Worm (Caenorhabditis elegans) whole organism, young adult: Measurements from ENCODE around the gene Y38H8A.2.
"Not testable (repeated sequence)": the region's sequence is repeated elsewhere in the genome, so short reads cannot be mapped to it uniquely, and the experiment has no call there.

Experiments used
- C17E4.6 ChIP-seq: fragments of 200-800 bp; sonication (Bioruptor generic); IDR thresholded peaks from 2 replicates; pipeline ENCODE4 v1.3.6; 2022; ENCODE audit warnings: missing genetic modification reagents, missing genetic modification characterization, missing compliant biosample characterization
- D2030.7 ChIP-seq: fragments of 200-800 bp; sonication (Bioruptor generic); IDR thresholded peaks from 2 replicates; pipeline ENCODE4 v1.3.6; 2022; ENCODE audit warnings: missing genetic modification reagents, missing genetic modification characterization, missing compliant biosample characterization
- F33H1.4 ChIP-seq: fragments of 200-800 bp; sonication (Bioruptor generic); IDR thresholded peaks from 2 replicates; pipeline ENCODE4 v1.3.6; 2022; ENCODE audit warnings: missing genetic modification reagents, missing genetic modification characterization, missing compliant biosample characterization
- F52B5.7 ChIP-seq: sonication (generic microtip); optimal IDR thresholded peaks from 2 replicates; lab custom pipeline; 2016; ENCODE audit warnings: mild to moderate bottlenecking, missing genetic modification characterization, missing compliant biosample characterization
- F57A8.1 ChIP-seq: fragments of 200-800 bp; sonication (Bioruptor generic); optimal IDR thresholded peaks from 2 replicates; lab custom pipeline; 2018; ENCODE audit warnings: mild to moderate bottlenecking, missing genetic modification characterization, moderate library complexity, missing compliant biosample characterization
- F57C9.4 ChIP-seq: sonication (generic microtip); optimal IDR thresholded peaks from 2 replicates; lab custom pipeline; 2017; ENCODE audit warnings: mild to moderate bottlenecking, missing genetic modification characterization, missing compliant biosample characterization
- T26A5.8 ChIP-seq: sonication (generic microtip); optimal IDR thresholded peaks from 2 replicates; lab custom pipeline; 2016; ENCODE audit warnings: missing genetic modification characterization, missing compliant biosample characterization
- Y53G8AR.9 ChIP-seq: fragments of 200-800 bp; sonication (Bioruptor generic); conservative IDR thresholded peaks from 2 replicates; pipeline ENCODE4 v1.3.6; 2022; ENCODE audit warnings: missing genetic modification reagents, missing genetic modification characterization, missing compliant biosample characterization
- Y56A3A.18 ChIP-seq: fragments of 200-800 bp; sonication (Bioruptor generic); IDR thresholded peaks from 2 replicates; pipeline ENCODE4 v1.3.6; 2022; ENCODE audit warnings: missing genetic modification reagents, missing genetic modification characterization, missing compliant biosample characterization
- Y79H2A.3 ChIP-seq: fragments of 200-800 bp; sonication (Bioruptor generic); conservative IDR thresholded peaks from 2 replicates; pipeline ENCODE4 v1.3.6; 2022; ENCODE audit warnings: missing genetic modification reagents, missing genetic modification characterization, missing compliant biosample characterization
- Y95B8A.8 ChIP-seq: fragments of 200-800 bp; sonication (Bioruptor generic); IDR thresholded peaks from 2 replicates; pipeline ENCODE4 v1.3.6; 2022; ENCODE audit warnings: missing genetic modification reagents, missing genetic modification characterization, missing compliant biosample characterization
- aptf-3 ChIP-seq: fragments of 200-800 bp; sonication (Bioruptor generic); IDR thresholded peaks from 2 replicates; pipeline ENCODE4 v1.3.6; 2022; ENCODE audit warnings: missing genetic modification characterization, missing compliant biosample characterization
- attf-6 ChIP-seq: fragments of 200-800 bp; sonication (Bioruptor generic); IDR thresholded peaks from 2 replicates; pipeline ENCODE4 v1.3.6; 2022; ENCODE audit warnings: missing genetic modification reagents, missing genetic modification characterization, missing compliant biosample characterization
- ceh-100 ChIP-seq: fragments of 200-800 bp; sonication (Bioruptor generic); IDR thresholded peaks from 2 replicates; pipeline ENCODE4 v1.3.6; 2022; ENCODE audit warnings: missing genetic modification reagents, missing genetic modification characterization, missing compliant biosample characterization
- egl-44 ChIP-seq: fragments of 200-800 bp; sonication (Bioruptor generic); IDR thresholded peaks from 2 replicates; pipeline ENCODE4 v1.3.6; 2022; ENCODE audit warnings: missing genetic modification reagents, missing genetic modification characterization, missing compliant biosample characterization
- egrh-3 ChIP-seq: fragments of 200-800 bp; sonication (Bioruptor generic); IDR thresholded peaks from 2 replicates; pipeline ENCODE4 v1.3.6; 2022; ENCODE audit warnings: missing genetic modification reagents, missing genetic modification characterization, missing compliant biosample characterization
- ekl-4 ChIP-seq: fragments of 200-800 bp; sonication (Bioruptor generic); IDR thresholded peaks from 2 replicates; pipeline ENCODE4 v1.3.6; 2022; ENCODE audit warnings: missing genetic modification reagents, missing genetic modification characterization, missing compliant biosample characterization
- him-1 ChIP-seq: sonication (generic microtip); optimal IDR thresholded peaks from 2 replicates; lab custom pipeline; 2016; ENCODE audit warnings: missing genotype, missing genetic modification reagents, missing genetic modification characterization, missing compliant biosample characterization
- hmg-1.2 ChIP-seq: fragments of 200-800 bp; sonication (Bioruptor generic); IDR thresholded peaks from 2 replicates; pipeline ENCODE4 v1.3.6; 2022; ENCODE audit warnings: missing genetic modification reagents, missing genetic modification characterization, missing compliant biosample characterization
- hmg-20 ChIP-seq: fragments of 200-800 bp; sonication (Bioruptor generic); IDR thresholded peaks from 2 replicates; pipeline ENCODE4 v1.3.6; 2022; ENCODE audit warnings: missing genetic modification reagents, missing genetic modification characterization, missing compliant biosample characterization
- hsf-1 ChIP-seq: fragments of 200-800 bp; sonication (Bioruptor generic); IDR thresholded peaks from 2 replicates; pipeline ENCODE4 v1.3.6; 2022; ENCODE audit warnings: missing genetic modification reagents, missing genetic modification characterization, missing compliant biosample characterization
- let-607 ChIP-seq, 2 experiments: fragments of 200-800 bp in 1 of 2; sonication (Bioruptor generic) in 1 of 2; sonication (generic microtip) in 1 of 2; optimal IDR thresholded peaks; 2 replicates each; lab custom pipeline; 2016 to 2018; ENCODE audit warnings: mild to moderate bottlenecking in 2 of 2, missing compliant biosample characterization in 2 of 2, missing genetic modification characterization in 2 of 2, moderate library complexity in 2 of 2, missing genotype in 1 of 2
- lin-26 ChIP-seq: fragments of 200-800 bp; sonication (Bioruptor generic); IDR thresholded peaks from 2 replicates; pipeline ENCODE4 v1.3.6; 2022; ENCODE audit warnings: missing genetic modification reagents, missing genetic modification characterization, missing compliant biosample characterization
- madf-6 ChIP-seq: fragments of 200-800 bp; sonication (Bioruptor generic); IDR thresholded peaks from 2 replicates; pipeline ENCODE4 v1.3.6; 2022; ENCODE audit warnings: missing genetic modification reagents, missing genetic modification characterization, missing compliant biosample characterization
- madf-8 ChIP-seq: fragments of 200-800 bp; sonication (Bioruptor generic); conservative IDR thresholded peaks from 2 replicates; pipeline ENCODE4 v1.3.6; 2022; ENCODE audit warnings: missing genetic modification reagents, missing genetic modification characterization, missing compliant biosample characterization
- mcd-1 ChIP-seq: fragments of 200-800 bp; sonication (Bioruptor generic); IDR thresholded peaks from 2 replicates; pipeline ENCODE4 v1.3.6; 2022; ENCODE audit warnings: missing genetic modification reagents, missing genetic modification characterization, missing compliant biosample characterization
- nfyb-1 ChIP-seq: fragments of 200-800 bp; sonication (Bioruptor generic); IDR thresholded peaks from 2 replicates; pipeline ENCODE4 v1.3.6; 2022; ENCODE audit warnings: missing genetic modification reagents, missing genetic modification characterization, missing compliant biosample characterization
- pbrm-1 ChIP-seq: fragments of 200-800 bp; sonication (Bioruptor generic); IDR thresholded peaks from 2 replicates; pipeline ENCODE4 v1.3.6; 2022; ENCODE audit warnings: missing genetic modification reagents, missing genetic modification characterization, missing compliant biosample characterization
- rcor-1 ChIP-seq: fragments of 200-800 bp; sonication (Bioruptor generic); IDR thresholded peaks from 2 replicates; pipeline ENCODE4 v1.3.6; 2022; ENCODE audit warnings: missing genetic modification reagents, missing genetic modification characterization, missing compliant biosample characterization
- rpc-1 ChIP-seq, 2 experiments: fragments of 150-350 bp in 1 of 2; sonication (generic microtip) in 1 of 2; optimal IDR thresholded peaks; 2 replicates each; lab custom pipeline; 2014 to 2018; ENCODE audit warnings: missing biosample characterization in 1 of 2, missing genetic modification characterization in 1 of 2, missing genetic modification reagents in 1 of 2, missing genotype in 1 of 2
- snpc-1.3 ChIP-seq: sonication (generic microtip); optimal IDR thresholded peaks from 2 replicates; lab custom pipeline; 2017; ENCODE audit warnings: missing genetic modification characterization, mild to moderate bottlenecking, missing compliant biosample characterization, antibody characterized with exemption, moderate library complexity, missing genotype, missing genetic modification reagents; ENCODE audit not compliant: insufficient read depth
- snpc-4 ChIP-seq, 5 experiments: fragments of 150-350 bp in 1 of 5; sonication (generic microtip) in 4 of 5; optimal IDR thresholded peaks; 2 replicates each; lab custom pipeline; 2014 to 2018; ENCODE audit warnings: missing genetic modification characterization in 5 of 5, missing biosample characterization in 3 of 5, antibody characterized with exemption in 2 of 5, mild to moderate bottlenecking in 2 of 5, missing compliant biosample characterization in 2 of 5, missing genotype in 2 of 5, moderate library complexity in 2 of 5, missing genetic modification reagents in 1 of 5
- somi-1 ChIP-seq: fragments of 200-800 bp; sonication (Bioruptor generic); optimal IDR thresholded peaks from 2 replicates; lab custom pipeline; 2018; ENCODE audit warnings: mild to moderate bottlenecking, missing genetic modification characterization, missing compliant biosample characterization
- tbp1 ChIP-seq: fragments of 200-800 bp; sonication (Bioruptor generic); optimal IDR thresholded peaks from 2 replicates; lab custom pipeline; 2018; ENCODE audit warnings: mild to moderate bottlenecking, missing genetic modification characterization, missing compliant biosample characterization
- ztf-6 ChIP-seq: fragments of 200-800 bp; sonication (Bioruptor generic); IDR thresholded peaks from 2 replicates; pipeline ENCODE4 v1.3.6; 2022; ENCODE audit warnings: missing genetic modification reagents, missing genetic modification characterization, missing compliant biosample characterization

Y38H8A.2 gene

ce11 chrIV:13474132-13474531 is at the start of gene Y38H8A.2:
Y38H8A.2 (plus strand) TSS chrIV:13474432.
- TF ChIP-seq F57C9.4 (tag; lab: Kevin White, UChicago) = no peak
- no peak for TF ChIP-seq T26A5.8
- TF ChIP-seq, all 124 proteins: peak for 0

- TF ChIP-seq snpc-1.3 (no peak), madf-6 (GFP tag; lab: Robert Waterston, UW) (no peak), F57A8.1 (GFP tag; lab: Kevin White, UChicago) (no peak), somi-1 (GFP tag; lab: Kevin White, UChicago) (no peak), let-607 (tag; optimal IDR thresholded peaks at IDR 0.05; lab: Kevin White, UChicago) (no peak), F52B5.7 (tag; lab: Kevin White, UChicago) (no peak), Y56A3A.18 (no peak)
Measured at ce11 chrIV:13429240-13429639, 45.0 kb upstream of the Y38H8A.2 start, which contains the start of gene K09B11.4. K09B11.4 (plus strand) TSS chrIV:13429540.

DNA sequence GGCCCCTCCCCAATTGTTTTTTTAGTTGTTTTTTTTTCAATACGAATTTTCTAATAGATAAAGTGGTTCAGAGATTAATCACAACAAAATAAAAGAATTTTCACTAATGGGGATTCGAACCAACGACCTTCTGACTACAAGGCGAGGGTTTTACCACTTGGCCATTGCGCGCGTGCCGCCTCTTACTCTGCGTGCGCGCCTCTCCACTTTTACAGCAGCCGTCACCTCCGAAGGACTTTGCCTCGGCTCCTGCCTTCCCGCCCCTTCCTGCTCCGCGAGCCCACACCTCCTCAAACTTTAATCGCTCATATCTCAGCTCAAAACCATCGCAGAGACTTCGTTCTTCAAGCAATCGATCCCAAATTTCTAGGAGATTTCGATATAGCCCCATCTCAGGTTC is 44.1 kb upstream of the Y38H8A.2 start:
- 0 out of 2 replicates have a peak, but pooled peaks have one; percentile 56 for TF ChIP-seq aptf-3
- TF ChIP-seq rcor-1 (GFP tag; lab: Robert Waterston, UW) = peak; percentile 80
- TF ChIP-seq pbrm-1 (GFP tag; lab: Robert Waterston, UW) = peak; percentile 63; the same call in 1 of the 2 replicates
- TF ChIP-seq ekl-4 = peak; percentile 67; the same call in 1 of the 2 replicates
- TF ChIP-seq hsf-1 (GFP tag; lab: Robert Waterston, UW) = peak; percentile 40; the same call in 1 of the 2 replicates
- TF ChIP-seq ceh-100 (GFP tag; lab: Robert Waterston, UW) = peak; percentile 43; the same call in 1 of the 2 replicates
- 0 out of 2 replicates have a peak, but pooled peaks have one; percentile 7 for TF ChIP-seq C17E4.6
- TF ChIP-seq hmg-20 (GFP tag; lab: Robert Waterston, UW) = 0 out of 2 replicates have a peak, but pooled peaks have one; percentile 36
- TF ChIP-seq egl-44 (GFP tag; lab: Robert Waterston, UW) = 0 out of 2 replicates have a peak, but pooled peaks have one; percentile 40
- TF ChIP-seq ztf-6 (GFP tag; lab: Robert Waterston, UW) = peak; percentile 65; the same call in 1 of the 2 replicates
- peak; percentile 87 for TF ChIP-seq attf-6
- TF ChIP-seq lin-26 (GFP tag; lab: Robert Waterston, UW) = peak; percentile 100
- TF ChIP-seq egrh-3 (GFP tag; lab: Robert Waterston, UW) = peak; percentile 87; the same call in 1 of the 2 replicates
- TF ChIP-seq madf-6 (GFP tag; lab: Robert Waterston, UW) = peak; percentile 66
- peak; percentile 33 for TF ChIP-seq hmg-1.2
- TF ChIP-seq F33H1.4 (GFP tag; lab: Robert Waterston, UW) = peak; percentile 54
- TF ChIP-seq tbp1 (GFP tag; lab: Kevin White, UChicago) = peak; percentile 72
- TF ChIP-seq Y79H2A.3 = peak; percentile 31; the same call in 1 of the 2 replicates
- peak; percentile 44; the same call in 1 of the 2 replicates for TF ChIP-seq Y53G8AR.9 (GFP tag; lab: Robert Waterston, UW)
- TF ChIP-seq Y95B8A.8 = peak; percentile 50; the same call in 1 of the 2 replicates
- peak; percentile 48; the same call in 1 of the 2 replicates for TF ChIP-seq D2030.7
- not testable (repeated sequence) for TF ChIP-seq rpc-1 (optimal IDR thresholded peaks at IDR 0.05; lab: Kevin White, UChicago)
- peak; percentile 1 for TF ChIP-seq rpc-1 (tag; optimal IDR thresholded peaks at IDR 0.05; lab: Kevin White, UChicago)
- peak; percentile 38 for TF ChIP-seq snpc-4 (GFP tag; optimal IDR thresholded peaks at IDR 0.05; lab: Kevin White, UChicago)
- peak in 3 of 4 experiments; percentile 68 to 95 (median 92) for TF ChIP-seq snpc-4 (tag; optimal IDR thresholded peaks at IDR 0.05; lab: Kevin White, UChicago)
- peak; percentile 82 for TF ChIP-seq mcd-1 (GFP tag; lab: Robert Waterston, UW)
- peak; percentile 19; the same call in 1 of the 2 replicates for TF ChIP-seq madf-8 (GFP tag; lab: Robert Waterston, UW)
- TF ChIP-seq nfyb-1 (GFP tag; lab: Robert Waterston, UW) = peak; percentile 77
- TF ChIP-seq him-1 (tag; lab: Kevin White, UChicago) = peak; percentile 46
